Fruit fly (Drosophila melanogaster) whole organism, prepupa: ENCODE data around the gene glec.

Experiments
- Blimp-1 ChIP-seq: fragments of 200-800 bp; sonication (Bioruptor generic); optimal IDR thresholded peaks from 3 replicates; lab custom pipeline; 2017; ENCODE audit warnings: missing biosample characterization, missing genetic modification characterization, mild to moderate bottlenecking, moderate library complexity, missing genetic modification reagents
- CG10631 ChIP-seq: fragments of 200-800 bp; sonication (Bioruptor generic); optimal IDR thresholded peaks from 2 replicates; lab custom pipeline; 2016; ENCODE audit warnings: missing biosample characterization, missing genetic modification characterization
- CG11294 ChIP-seq: fragments of 200-800 bp; sonication (Bioruptor generic); IDR thresholded peaks from 2 replicates; pipeline ENCODE4 v1.3.6; 2022; ENCODE audit warnings: missing biosample characterization, missing genetic modification characterization
- CG11762 ChIP-seq: fragments of 200-800 bp; sonication (Bioruptor generic); optimal IDR thresholded peaks from 3 replicates; lab custom pipeline; 2016; ENCODE audit warnings: missing biosample characterization, missing genetic modification characterization; ENCODE audit not compliant: insufficient read depth
- CG11902 ChIP-seq: fragments of 200-800 bp; sonication (Bioruptor generic); optimal IDR thresholded peaks from 3 replicates; lab custom pipeline; 2016; ENCODE audit warnings: missing biosample characterization, missing genetic modification characterization
- CG15336 ChIP-seq: fragments of 200-800 bp; sonication (Bioruptor generic); IDR thresholded peaks from 2 replicates; pipeline ENCODE4 v1.3.6; 2022; ENCODE audit warnings: missing biosample characterization, missing genetic modification characterization
- CG1621 ChIP-seq: fragments of 200-800 bp; sonication (Bioruptor generic); optimal IDR thresholded peaks from 3 replicates; lab custom pipeline; 2018; ENCODE audit warnings: missing biosample characterization, mild to moderate bottlenecking, missing genetic modification characterization
- CG16779 ChIP-seq: fragments of 200-800 bp; sonication (Bioruptor generic); optimal IDR thresholded peaks from 3 replicates; lab custom pipeline; 2017; ENCODE audit warnings: missing biosample characterization, mild to moderate bottlenecking, missing genetic modification characterization
- CG3032 ChIP-seq: fragments of 200-800 bp; optimal IDR thresholded peaks from 2 replicates; lab custom pipeline; 2019; ENCODE audit warnings: missing biosample characterization, mild to moderate bottlenecking, missing genetic modification characterization, moderate library complexity
- CG31627 ChIP-seq: fragments of 200-800 bp; sonication (Bioruptor generic); optimal IDR thresholded peaks from 3 replicates; lab custom pipeline; 2016; ENCODE audit warnings: missing biosample characterization, missing genetic modification characterization
- CG32006 ChIP-seq: fragments of 200-800 bp; sonication (Bioruptor generic); optimal IDR thresholded peaks from 3 replicates; lab custom pipeline; 2017; ENCODE audit warnings: missing biosample characterization, mild to moderate bottlenecking, missing genetic modification characterization
- CG3919 ChIP-seq: fragments of 200-800 bp; sonication (Bioruptor generic); optimal IDR thresholded peaks from 3 replicates; lab custom pipeline; 2016; ENCODE audit warnings: missing biosample characterization, missing genetic modification characterization
- CG4318 ChIP-seq: fragments of 200-800 bp; sonication (Bioruptor generic); optimal IDR thresholded peaks from 3 replicates; lab custom pipeline; 2017; ENCODE audit warnings: missing biosample characterization, mild to moderate bottlenecking, missing genetic modification characterization
- CG6163 ChIP-seq: fragments of 200-800 bp; sonication (Bioruptor generic); IDR thresholded peaks from 3 replicates; pipeline ENCODE4 v1.3.6; 2022; ENCODE audit warnings: missing biosample characterization, missing genetic modification characterization
- CG6276 ChIP-seq: fragments of 200-800 bp; sonication (Bioruptor generic); optimal IDR thresholded peaks from 2 replicates; lab custom pipeline; 2017; ENCODE audit warnings: missing biosample characterization, mild to moderate bottlenecking, missing genetic modification characterization
- CG6792 ChIP-seq: fragments of 200-800 bp; sonication (Bioruptor generic); optimal IDR thresholded peaks from 3 replicates; lab custom pipeline; 2016; ENCODE audit warnings: missing biosample characterization, missing genetic modification characterization
- CG6808 ChIP-seq: fragments of 200-800 bp; sonication (Bioruptor generic); optimal IDR thresholded peaks from 3 replicates; lab custom pipeline; 2017; ENCODE audit warnings: missing biosample characterization, missing genetic modification characterization, mild to moderate bottlenecking, moderate library complexity, missing genetic modification reagents
- CG6854 ChIP-seq: fragments of 200-800 bp; sonication (Bioruptor generic); optimal IDR thresholded peaks from 2 replicates; lab custom pipeline; 2017; ENCODE audit warnings: missing biosample characterization, mild to moderate bottlenecking, missing genetic modification characterization
- CG7368 ChIP-seq: fragments of 200-800 bp; sonication (Bioruptor generic); optimal IDR thresholded peaks from 3 replicates; lab custom pipeline; 2016; ENCODE audit warnings: missing biosample characterization, missing genetic modification characterization
- CG8119 ChIP-seq: fragments of 200-800 bp; sonication (Bioruptor generic); IDR thresholded peaks from 3 replicates; pipeline ENCODE4 v1.3.6; 2022; ENCODE audit warnings: missing biosample characterization, missing genetic modification characterization
- CG8632 ChIP-seq: fragments of 200-800 bp; sonication (Bioruptor generic); optimal IDR thresholded peaks from 3 replicates; lab custom pipeline; 2016; ENCODE audit warnings: missing biosample characterization, missing genetic modification characterization
- CG9139 ChIP-seq: fragments of 200-800 bp; sonication (Bioruptor generic); optimal IDR thresholded peaks from 3 replicates; lab custom pipeline; 2017; ENCODE audit warnings: missing biosample characterization, mild to moderate bottlenecking, missing genetic modification characterization
- Eip78C ChIP-seq: fragments of 200-800 bp; sonication (Bioruptor generic); peaks from one replicate; lab custom pipeline; 2016; ENCODE audit warnings: missing biosample characterization, missing genetic modification characterization
- Eip93F ChIP-seq: fragments of 200-800 bp; sonication (Bioruptor generic); optimal IDR thresholded peaks from 2 replicates; lab custom pipeline; 2016; ENCODE audit warnings: missing biosample characterization, mild to moderate bottlenecking, missing genetic modification characterization
- Ets21C ChIP-seq: fragments of 200-800 bp; sonication (Bioruptor generic); optimal IDR thresholded peaks from 3 replicates; lab custom pipeline; 2016; ENCODE audit warnings: missing biosample characterization, missing genetic modification characterization
- Ets96B ChIP-seq: fragments of 200-800 bp; optimal IDR thresholded peaks from 2 replicates; lab custom pipeline; 2019; ENCODE audit warnings: missing biosample characterization, mild to moderate bottlenecking, missing genetic modification characterization, moderate library complexity
- Gug ChIP-seq: fragments of 200-800 bp; sonication (Bioruptor generic); IDR thresholded peaks from 2 replicates; pipeline ENCODE4 v1.3.6; 2022; ENCODE audit warnings: missing biosample characterization, missing genetic modification characterization
- Hr39 ChIP-seq: fragments of 200-800 bp; sonication (Bioruptor generic); optimal IDR thresholded peaks from 2 replicates; lab custom pipeline; 2016; ENCODE audit warnings: missing biosample characterization, missing genetic modification characterization
- Hr4 ChIP-seq: fragments of 200-800 bp; sonication (Bioruptor generic); optimal IDR thresholded peaks from 3 replicates; lab custom pipeline; 2016; ENCODE audit warnings: missing biosample characterization, missing genetic modification characterization
- OdsH ChIP-seq: fragments of 200-800 bp; sonication (Bioruptor generic); optimal IDR thresholded peaks from 3 replicates; lab custom pipeline; 2016; ENCODE audit warnings: missing biosample characterization, missing genetic modification characterization
- Sox102F ChIP-seq: fragments of 200-800 bp; sonication (Bioruptor generic); optimal IDR thresholded peaks from 2 replicates; lab custom pipeline; 2016; ENCODE audit warnings: missing biosample characterization, mild to moderate bottlenecking, missing genetic modification characterization
- Sox15 ChIP-seq: fragments of 200-800 bp; sonication (Bioruptor generic); optimal IDR thresholded peaks from 3 replicates; lab custom pipeline; 2016; ENCODE audit warnings: missing biosample characterization, missing genetic modification characterization
- achi ChIP-seq: fragments of 200-800 bp; sonication (Bioruptor generic); optimal IDR thresholded peaks from 3 replicates; lab custom pipeline; 2016; ENCODE audit warnings: missing biosample characterization, missing genetic modification characterization
- acj6 ChIP-seq: fragments of 200-800 bp; sonication (Bioruptor generic); optimal IDR thresholded peaks from 3 replicates; lab custom pipeline; 2016; ENCODE audit warnings: missing biosample characterization, missing genetic modification characterization
- dsx ChIP-seq: fragments of 200-800 bp; optimal IDR thresholded peaks from 3 replicates; lab custom pipeline; 2019; ENCODE audit warnings: missing biosample characterization, mild to moderate bottlenecking, missing genetic modification characterization, moderate library complexity; ENCODE audit not compliant: poor library complexity, severe bottlenecking
- eg ChIP-seq: fragments of 200-800 bp; sonication (Bioruptor generic); IDR thresholded peaks from 3 replicates; pipeline ENCODE4 v1.3.6; 2022; ENCODE audit warnings: missing biosample characterization, missing genetic modification characterization
- esn ChIP-seq: fragments of 200-800 bp; sonication (Bioruptor generic); optimal IDR thresholded peaks from 2 replicates; lab custom pipeline; 2016; ENCODE audit warnings: missing biosample characterization, mild to moderate bottlenecking, missing genetic modification characterization, moderate library complexity
- fd59A ChIP-seq: fragments of 200-800 bp; sonication (Bioruptor generic); optimal IDR thresholded peaks from 2 replicates; lab custom pipeline; 2017; ENCODE audit warnings: missing biosample characterization, mild to moderate bottlenecking, missing genetic modification characterization, missing genetic modification reagents
- fd85E ChIP-seq: fragments of 200-800 bp; sonication (Bioruptor generic); optimal IDR thresholded peaks from 3 replicates; lab custom pipeline; 2016; ENCODE audit warnings: missing biosample characterization, missing genetic modification characterization
- fkh ChIP-seq: fragments of 200-800 bp; sonication (Bioruptor generic); optimal IDR thresholded peaks from 3 replicates; lab custom pipeline; 2017; ENCODE audit warnings: missing biosample characterization, mild to moderate bottlenecking, missing genetic modification characterization, moderate library complexity
- lz ChIP-seq: fragments of 200-800 bp; sonication (Bioruptor generic); optimal IDR thresholded peaks from 3 replicates; lab custom pipeline; 2016; ENCODE audit warnings: missing biosample characterization, missing genetic modification characterization
- net ChIP-seq: fragments of 200-800 bp; sonication (Bioruptor generic); optimal IDR thresholded peaks from 3 replicates; lab custom pipeline; 2016; ENCODE audit warnings: missing biosample characterization, missing genetic modification characterization
- pdm3 ChIP-seq: fragments of 200-800 bp; sonication (Bioruptor generic); optimal IDR thresholded peaks from 3 replicates; lab custom pipeline; 2016; ENCODE audit warnings: missing biosample characterization, missing genetic modification characterization
- spab ChIP-seq: fragments of 200-800 bp; sonication (Bioruptor generic); optimal IDR thresholded peaks from 2 replicates; lab custom pipeline; 2017; ENCODE audit warnings: missing biosample characterization, mild to moderate bottlenecking, missing genetic modification characterization, missing genetic modification reagents
- ss ChIP-seq, 2 experiments: fragments of 200-800 bp; sonication (Bioruptor generic); optimal IDR thresholded peaks; 2 replicates in 1 of 2; 3 replicates in 1 of 2; lab custom pipeline; 2017 to 2018; ENCODE audit warnings: mild to moderate bottlenecking in 2 of 2, missing biosample characterization in 2 of 2, missing genetic modification characterization in 2 of 2, moderate library complexity in 1 of 2
- svp ChIP-seq: fragments of 200-800 bp; sonication (Bioruptor generic); peaks from one replicate; lab custom pipeline; 2016; ENCODE audit warnings: missing biosample characterization, missing genetic modification characterization
- topi ChIP-seq: fragments of 200-800 bp; sonication (Bioruptor generic); optimal IDR thresholded peaks from 3 replicates; lab custom pipeline; 2016; ENCODE audit warnings: missing biosample characterization, missing genetic modification characterization

Gene glec

dm6 chr3R:21862137-21862850 lies 6.2 kb upstream of the glec start (continued):
- TF ChIP-seq dsx (GFP tag; lab: Kevin White, UChicago) (no peak), CG32006 (GFP tag; lab: Kevin White, UChicago) (peak; percentile 97), pdm3 (peak; percentile 71), ss (GFP tag; optimal IDR thresholded peaks at IDR 0.05; lab: Kevin White, UChicago) (no peak), CG31627 (GFP tag; lab: Kevin White, UChicago) (no peak), CG6854 (GFP tag; lab: Kevin White, UChicago) (no peak), fd59A (GFP tag; lab: Kevin White, UChicago) (no peak), CG3919 (peak; percentile 51), CG6792 (GFP tag; lab: Kevin White, UChicago) (peak; percentile 50), Sox15 (GFP tag; lab: Kevin White, UChicago) (no peak), CG11294 (GFP tag; lab: Robert Waterston, UW) (peak; percentile 73), Sox102F (GFP tag; lab: Kevin White, UChicago) (peak; percentile 21), CG8119 (GFP tag; lab: Robert Waterston, UW) (peak; percentile 96), Eip78C (peak; percentile 89), CG9139 (no peak), Blimp-1 (no peak), topi (GFP tag; lab: Kevin White, UChicago) (no peak), Gug (GFP tag; lab: Robert Waterston, UW) (peak; percentile 84), Ets21C (GFP tag; lab: Kevin White, UChicago) (peak; percentile 3), Hr4 (GFP tag; lab: Kevin White, UChicago) (peak; percentile 96), Ets96B (tag; lab: Kevin White, UChicago) (no peak), CG6163 (peak; percentile 88), CG8632 (GFP tag; lab: Kevin White, UChicago) (peak; percentile 32), fd85E (GFP tag; lab: Kevin White, UChicago) (no peak), spab (GFP tag; lab: Kevin White, UChicago) (peak; percentile 13), achi (peak; percentile 69), fkh (no peak), net (GFP tag; lab: Kevin White, UChicago) (peak; percentile 80), CG11762 (GFP tag; lab: Kevin White, UChicago) (peak; percentile 46), lz (GFP tag; lab: Kevin White, UChicago) (peak; percentile 41), CG15336 (GFP tag; lab: Robert Waterston, UW) (peak; percentile 97), CG16779 (tag; lab: Kevin White, UChicago) (peak; percentile 61), CG10631 (GFP tag; lab: Kevin White, UChicago) (peak; percentile 54), OdsH (GFP tag; lab: Kevin White, UChicago) (peak; percentile 80), Eip93F (GFP tag; lab: Kevin White, UChicago) (no peak), acj6 (GFP tag; lab: Kevin White, UChicago) (peak; percentile 43), CG6808 (GFP tag; lab: Kevin White, UChicago) (no peak), eg (GFP tag; lab: Robert Waterston, UW) (peak; percentile 96), Hr39 (GFP tag; lab: Kevin White, UChicago) (no peak)

dm6 chr3R:21859509-21859908 lies 3.4 kb upstream of the glec start:
- TF ChIP-seq Eip93F (GFP tag; lab: Kevin White, UChicago): peak; percentile 93
- peak; percentile 94 for TF ChIP-seq topi (GFP tag; lab: Kevin White, UChicago)
- peak; percentile 78 for TF ChIP-seq CG6276
- TF ChIP-seq CG3032 (tag; lab: Kevin White, UChicago): peak; percentile 82
- peak; percentile 63 for TF ChIP-seq CG9139
- TF ChIP-seq CG11902: peak; percentile 83
- TF ChIP-seq Gug (GFP tag; lab: Robert Waterston, UW): peak; percentile 69
- TF ChIP-seq CG1621 (tag; lab: Kevin White, UChicago): peak; percentile 77
- TF ChIP-seq esn (GFP tag; lab: Kevin White, UChicago): peak; percentile 98
- peak; percentile 82 for TF ChIP-seq spab (GFP tag; lab: Kevin White, UChicago)
- TF ChIP-seq acj6 (GFP tag; lab: Kevin White, UChicago): peak; percentile 92
- TF ChIP-seq Sox15 (GFP tag; lab: Kevin White, UChicago): peak; percentile 87
- peak; percentile 70 for TF ChIP-seq fd59A (GFP tag; lab: Kevin White, UChicago)
- TF ChIP-seq CG6808 (GFP tag; lab: Kevin White, UChicago): peak; percentile 71
- peak; percentile 92 for TF ChIP-seq achi
- peak; percentile 99 for TF ChIP-seq svp
- TF ChIP-seq CG4318: peak; percentile 86
- TF ChIP-seq CG7368 (GFP tag; lab: Kevin White, UChicago): peak; percentile 81
- peak; percentile 78 for TF ChIP-seq Ets96B (tag; lab: Kevin White, UChicago)
- peak; percentile 76 for TF ChIP-seq CG16779 (tag; lab: Kevin White, UChicago)
- peak; percentile 94 for TF ChIP-seq CG32006 (GFP tag; lab: Kevin White, UChicago)
- peak; percentile 96 for TF ChIP-seq Hr39 (GFP tag; lab: Kevin White, UChicago)
- TF ChIP-seq OdsH (GFP tag; lab: Kevin White, UChicago): peak; percentile 92
